Worm (Caenorhabditis elegans) whole organism, mixed stage, embryonic: ENCODE data around the gene B0334.20.

Experiments
- M03D4.4 ChIP-seq: sonication (generic microtip); optimal IDR thresholded peaks from 2 replicates; lab custom pipeline; 2017; ENCODE audit warnings: mild to moderate bottlenecking, missing genetic modification characterization, missing compliant biosample characterization
- bed-3 ChIP-seq: fragments of 200-800 bp; sonication (Bioruptor generic); optimal IDR thresholded peaks from 3 replicates; lab custom pipeline; 2018; ENCODE audit warnings: mild to moderate bottlenecking, missing genetic modification characterization, moderate library complexity, missing compliant biosample characterization
- ceh-39 ChIP-seq: fragments of 150-350 bp; optimal IDR thresholded peaks from 2 replicates; lab custom pipeline; 2014; ENCODE audit warnings: missing biosample characterization, missing genetic modification characterization
- ceh-43 ChIP-seq: fragments of 200-800 bp; sonication (Bioruptor generic); optimal IDR thresholded peaks from 2 replicates; lab custom pipeline; 2018; ENCODE audit warnings: mild to moderate bottlenecking, missing genetic modification characterization, moderate library complexity, missing compliant biosample characterization
- ceh-83 ChIP-seq: fragments of 200-800 bp; sonication (Bioruptor generic); optimal IDR thresholded peaks from 2 replicates; lab custom pipeline; 2018; ENCODE audit warnings: mild to moderate bottlenecking, missing genetic modification characterization, missing compliant biosample characterization
- ces-1 ChIP-seq: fragments of 150-350 bp; optimal IDR thresholded peaks from 2 replicates; lab custom pipeline; 2014; ENCODE audit warnings: missing biosample characterization, missing genetic modification reagents, missing genetic modification characterization
- cnd-1 ChIP-seq: fragments of 200-800 bp; sonication (Bioruptor generic); optimal IDR thresholded peaks from 2 replicates; lab custom pipeline; 2018; ENCODE audit warnings: mild to moderate bottlenecking, missing genetic modification characterization, missing compliant biosample characterization
- drap-1 ChIP-seq: fragments of 200-800 bp; sonication (Bioruptor generic); optimal IDR thresholded peaks from 3 replicates; lab custom pipeline; 2018; ENCODE audit warnings: mild to moderate bottlenecking, missing genetic modification characterization, missing compliant biosample characterization
- flh-1 ChIP-seq: fragments of 200-800 bp; sonication (Bioruptor generic); optimal IDR thresholded peaks from 2 replicates; lab custom pipeline; 2018; ENCODE audit warnings: mild to moderate bottlenecking, missing genetic modification characterization, moderate library complexity, missing compliant biosample characterization
- ham-2 ChIP-seq: fragments of 200-800 bp; sonication (Bioruptor generic); optimal IDR thresholded peaks from 2 replicates; lab custom pipeline; 2018; ENCODE audit warnings: mild to moderate bottlenecking, missing genetic modification characterization, missing compliant biosample characterization
- hlh-1 ChIP-seq: fragments of 150-350 bp; optimal IDR thresholded peaks from 2 replicates; lab custom pipeline; 2014; ENCODE audit warnings: missing biosample characterization, missing genetic modification reagents, missing genetic modification characterization
- lin-13 ChIP-seq: fragments of 150-350 bp; optimal IDR thresholded peaks from 2 replicates; lab custom pipeline; 2014; ENCODE audit warnings: missing biosample characterization, missing genetic modification characterization
- lin-32 ChIP-seq: fragments of 200-800 bp; sonication (Bioruptor generic); optimal IDR thresholded peaks from 2 replicates; lab custom pipeline; 2018; ENCODE audit warnings: mild to moderate bottlenecking, missing genetic modification characterization, missing compliant biosample characterization
- lsy-2 ChIP-seq: fragments of 150-350 bp; optimal IDR thresholded peaks from 2 replicates; lab custom pipeline; 2014; ENCODE audit warnings: missing biosample characterization, missing genetic modification characterization
- mab-5 ChIP-seq: fragments of 150-350 bp; optimal IDR thresholded peaks from 2 replicates; lab custom pipeline; 2014; ENCODE audit warnings: missing biosample characterization, missing genetic modification characterization
- mep-1 ChIP-seq: fragments of 150-350 bp; optimal IDR thresholded peaks from 2 replicates; lab custom pipeline; 2017; ENCODE audit warnings: missing biosample characterization, missing genetic modification reagents, missing genetic modification characterization, inconsistent platforms
- mls-2 ChIP-seq: sonication (generic microtip); optimal IDR thresholded peaks from 2 replicates; lab custom pipeline; 2016; ENCODE audit warnings: mild to moderate bottlenecking, missing genetic modification characterization, moderate library complexity, missing compliant biosample characterization
- nhr-12 ChIP-seq: fragments of 150-350 bp; optimal IDR thresholded peaks from 2 replicates; lab custom pipeline; 2014; ENCODE audit warnings: missing biosample characterization, missing genetic modification characterization
- nhr-2 ChIP-seq: fragments of 150-350 bp; optimal IDR thresholded peaks from 2 replicates; lab custom pipeline; 2014; ENCODE audit warnings: missing biosample characterization, missing genetic modification characterization
- nhr-237 ChIP-seq: fragments of 150-350 bp; optimal IDR thresholded peaks from 2 replicates; lab custom pipeline; 2014; ENCODE audit warnings: missing biosample characterization, missing genetic modification characterization
- nhr-28 ChIP-seq: fragments of 150-350 bp; optimal IDR thresholded peaks from 2 replicates; lab custom pipeline; 2014; ENCODE audit warnings: missing biosample characterization, missing genetic modification characterization
- nhr-76 ChIP-seq: sonication (generic microtip); optimal IDR thresholded peaks from 2 replicates; lab custom pipeline; 2017; ENCODE audit warnings: missing biosample characterization, missing genetic modification characterization
- pha-4 ChIP-seq: fragments of 150-350 bp; optimal IDR thresholded peaks from 2 replicates; lab custom pipeline; 2018; ENCODE audit warnings: missing biosample characterization, missing genetic modification reagents, missing genetic modification characterization
- sem-2 ChIP-seq: fragments of 200-800 bp; sonication (Bioruptor generic); optimal IDR thresholded peaks from 2 replicates; lab custom pipeline; 2018; ENCODE audit warnings: mild to moderate bottlenecking, missing genetic modification characterization, missing compliant biosample characterization
- snpc-4 ChIP-seq: fragments of 150-350 bp; optimal IDR thresholded peaks from 2 replicates; lab custom pipeline; 2014; ENCODE audit warnings: missing biosample characterization, missing genetic modification characterization
- sptf-1 ChIP-seq: sonication (generic microtip); optimal IDR thresholded peaks from 2 replicates; lab custom pipeline; 2017; ENCODE audit warnings: mild to moderate bottlenecking, missing genetic modification characterization, moderate library complexity, missing compliant biosample characterization
- tbx-8 ChIP-seq: fragments of 200-800 bp; sonication (Bioruptor generic); optimal IDR thresholded peaks from 2 replicates; lab custom pipeline; 2018; ENCODE audit warnings: mild to moderate bottlenecking, missing genetic modification characterization, moderate library complexity, missing compliant biosample characterization
- unc-120 ChIP-seq: sonication (generic microtip); optimal IDR thresholded peaks from 2 replicates; lab custom pipeline; 2017; ENCODE audit warnings: missing genetic modification characterization, missing compliant biosample characterization; ENCODE audit not compliant: poor library complexity, severe bottlenecking
- unc-39 ChIP-seq: fragments of 150-350 bp; optimal IDR thresholded peaks from 2 replicates; lab custom pipeline; 2014; ENCODE audit warnings: missing biosample characterization, missing genetic modification characterization
- unc-62 ChIP-seq: fragments of 150-350 bp; optimal IDR thresholded peaks from 2 replicates; lab custom pipeline; 2014; ENCODE audit warnings: missing biosample characterization, missing genetic modification reagents, missing genetic modification characterization
- zip-8 ChIP-seq: fragments of 150-350 bp; optimal IDR thresholded peaks from 2 replicates; lab custom pipeline; 2014; ENCODE audit warnings: missing biosample characterization, missing genetic modification characterization
- ztf-11 ChIP-seq: fragments of 150-350 bp; optimal IDR thresholded peaks from 2 replicates; lab custom pipeline; 2014; ENCODE audit warnings: missing biosample characterization, missing genetic modification characterization

The B0334.20 gene

ce11 chrII:11534429-11535099 lies 34.3 kb upstream of the B0334.20 start, which contains the start of gene Y62F5A.12:
Y62F5A.12 (minus strand) TSS chrII:11534479.
- TF ChIP-seq ces-1 (GFP tag; lab: Kevin White, UChicago) (peak; percentile 61), bed-3 (GFP tag; lab: Kevin White, UChicago) (peak; percentile 17), mep-1 (tag; lab: Kevin White, UChicago) (peak; percentile 85), sptf-1 (tag; lab: Kevin White, UChicago) (peak; percentile 95), lin-13 (tag; lab: Kevin White, UChicago) (peak; percentile 77), nhr-237 (tag; lab: Kevin White, UChicago) (peak; percentile 1), lin-32 (GFP tag; lab: Kevin White, UChicago) (peak; percentile 56), unc-120 (tag; lab: Kevin White, UChicago) (peak; percentile 79), ham-2 (GFP tag; lab: Kevin White, UChicago) (peak; percentile 26), drap-1 (peak; percentile 57), mls-2 (peak; percentile 52), pha-4 (tag; lab: Kevin White, UChicago) (peak; percentile 22), tbx-8 (peak; percentile 6), lsy-2 (tag; lab: Kevin White, UChicago) (peak; percentile 46), hlh-1 (tag; lab: Kevin White, UChicago) (peak; percentile 7), cnd-1 (peak; percentile 68), M03D4.4 (peak; percentile 49)

- TF ChIP-seq nhr-12 (tag; lab: Kevin White, UChicago) (no peak), unc-120 (tag; lab: Kevin White, UChicago) (no peak), unc-39 (tag; lab: Kevin White, UChicago) (no peak), tbx-8 (no peak), sptf-1 (tag; lab: Kevin White, UChicago) (no peak), ceh-43 (no peak), sem-2 (GFP tag; lab: Kevin White, UChicago) (no peak), ceh-83 (GFP tag; lab: Kevin White, UChicago) (no peak), nhr-28 (tag; lab: Kevin White, UChicago) (no peak), drap-1 (no peak)
These were observed 33.5 kb upstream of the B0334.20 start, which contains the start of gene mdt-8 for ce11 chrII:11533716-11534115. mdt-8 (minus strand) TSS chrII:11533816.

- TF ChIP-seq nhr-28 (tag; lab: Kevin White, UChicago) (no peak), zip-8 (tag; lab: Kevin White, UChicago) (no peak), nhr-76 (tag; lab: Kevin White, UChicago) (no peak), bed-3 (GFP tag; lab: Kevin White, UChicago) (no peak), mls-2 (no peak)
These were observed 26.7 kb upstream of the B0334.20 start, which contains the start of gene age-1 for ce11 chrII:11526954-11527353. age-1 (minus strand) TSS chrII:11527054.

ce11 chrII:11521300-11521699 lies 21.0 kb upstream of the B0334.20 start, which contains the start of gene Y62F5A.10:
Y62F5A.10 (plus strand) TSS chrII:11521600.
- no peak for TF ChIP-seq drap-1
- no peak for TF ChIP-seq flh-1
- no peak for TF ChIP-seq tbx-8
- no peak for TF ChIP-seq zip-8 (tag; lab: Kevin White, UChicago)
- no peak for TF ChIP-seq mab-5 (tag; lab: Kevin White, UChicago)
- TF ChIP-seq unc-62 (GFP tag; lab: Kevin White, UChicago), result no peak
- no peak for TF ChIP-seq ztf-11 (tag; lab: Kevin White, UChicago)
- TF ChIP-seq nhr-28 (tag; lab: Kevin White, UChicago), result no peak
- TF ChIP-seq nhr-2 (tag; lab: Kevin White, UChicago), result no peak
- TF ChIP-seq sptf-1 (tag; lab: Kevin White, UChicago), result no peak
- TF ChIP-seq M03D4.4, result no peak
- TF ChIP-seq hlh-1 (tag; lab: Kevin White, UChicago), result no peak
- TF ChIP-seq nhr-76 (tag; lab: Kevin White, UChicago), result no peak
- TF ChIP-seq snpc-4 (tag; lab: Kevin White, UChicago), result no peak
- TF ChIP-seq mls-2, result no peak
- no peak for TF ChIP-seq ces-1 (GFP tag; lab: Kevin White, UChicago)
- TF ChIP-seq ceh-39 (tag; lab: Kevin White, UChicago), result no peak
- no peak for TF ChIP-seq ceh-43
- TF ChIP-seq ceh-83 (GFP tag; lab: Kevin White, UChicago), result no peak
